Worm (Caenorhabditis elegans): ENCODE measurements around the gene twk-10.

DNA sequence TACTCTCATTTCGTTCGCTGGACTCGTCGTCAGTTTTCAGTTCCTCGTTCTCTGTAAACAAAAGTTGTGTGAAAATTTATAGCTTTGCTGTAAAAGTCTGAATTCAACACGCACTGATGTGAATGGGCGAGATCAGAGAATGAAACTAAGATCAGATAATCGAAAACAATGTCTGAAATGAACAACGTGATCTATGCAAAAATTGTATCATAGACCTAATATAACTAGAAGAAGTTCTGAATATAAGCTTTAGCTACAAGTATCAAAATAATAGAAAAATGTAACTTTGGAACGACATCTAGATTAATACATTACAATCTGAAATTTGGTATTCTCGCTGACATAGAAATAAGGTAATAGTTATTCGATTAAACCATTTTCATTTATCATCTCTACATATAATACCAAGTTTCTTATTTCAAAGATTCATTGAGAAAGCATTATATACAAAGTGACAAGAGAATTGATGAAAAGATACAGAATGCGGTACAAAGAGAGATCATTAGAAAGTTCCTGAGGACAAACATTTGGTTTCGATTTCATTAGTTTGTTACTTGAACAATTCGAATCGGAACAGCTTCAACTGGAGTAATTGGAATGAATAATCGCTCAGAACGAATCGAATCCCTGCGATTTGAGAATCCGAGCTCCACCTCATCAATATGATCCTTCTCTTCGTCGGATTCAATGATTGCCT, 47.9 kb upstream of the twk-10 start, which contains the start of gene moc-2:
- TF ChIP-seq elt-3 (tag; optimal IDR thresholded peaks at IDR 0.05) (peak in 2 of 6 experiments; percentile 11 to 55), irx-1 (tag; optimal IDR thresholded peaks at IDR 0.05) (no peak), mep-1 (tag; optimal IDR thresholded peaks at IDR 0.05) (no peak), egl-13 (tag; optimal IDR thresholded peaks at IDR 0.05) (no peak), lin-39 (tag; optimal IDR thresholded peaks at IDR 0.05) (no peak), pqm-1 (tag; optimal IDR thresholded peaks at IDR 0.05) (no peak), aly-2 (tag; optimal IDR thresholded peaks at IDR 0.05) (no peak), lin-35 (GFP tag; optimal IDR thresholded peaks at IDR 0.05) (no peak), mef-2 (tag; optimal IDR thresholded peaks at IDR 0.05) (no peak), egl-27 (tag; optimal IDR thresholded peaks at IDR 0.05) (no peak), lin-13 (GFP tag; optimal IDR thresholded peaks at IDR 0.05) (no peak), ztf-4 (tag; optimal IDR thresholded peaks at IDR 0.05) (no peak), sup-37 (GFP tag; optimal IDR thresholded peaks at IDR 0.05) (no peak), zag-1 (tag; optimal IDR thresholded peaks at IDR 0.05) (no peak)

Data from whole organism, L1 larva.